Worm (Caenorhabditis elegans) whole organism, L3 larva: ENCODE data around the gene moc-5.

Experiments used
- aly-2 ChIP-seq: fragments of 150-350 bp; optimal IDR thresholded peaks from 2 replicates; lab custom pipeline; 2014; ENCODE audit warnings: missing biosample characterization, missing genetic modification characterization
- ceh-82 ChIP-seq: fragments of 150-350 bp; optimal IDR thresholded peaks from 2 replicates; lab custom pipeline; 2014; ENCODE audit warnings: missing biosample characterization, missing genetic modification characterization
- eor-1 ChIP-seq, 2 experiments: fragments of 150-350 bp; optimal IDR thresholded peaks; 2 replicates each; lab custom pipeline; 2014 to 2018; ENCODE audit warnings: missing biosample characterization in 2 of 2, missing genetic modification characterization in 2 of 2
- fkh-10 ChIP-seq: sonication (generic microtip); optimal IDR thresholded peaks from 2 replicates; lab custom pipeline; 2017; ENCODE audit warnings: missing biosample characterization, missing genetic modification reagents, missing genetic modification characterization
- fos-1 ChIP-seq: fragments of 150-350 bp; optimal IDR thresholded peaks from 2 replicates; lab custom pipeline; 2014; ENCODE audit warnings: missing biosample characterization, missing genetic modification characterization
- lin-15B ChIP-seq: fragments of 150-350 bp; optimal IDR thresholded peaks from 2 replicates; lab custom pipeline; 2014; ENCODE audit warnings: missing biosample characterization, missing genetic modification characterization
- nhr-11 ChIP-seq: fragments of 150-350 bp; optimal IDR thresholded peaks from 2 replicates; lab custom pipeline; 2014; ENCODE audit warnings: missing biosample characterization, missing genetic modification characterization
- nhr-237 ChIP-seq: fragments of 150-350 bp; optimal IDR thresholded peaks from 2 replicates; lab custom pipeline; 2014; ENCODE audit warnings: missing biosample characterization, missing genetic modification characterization
- nhr-28 ChIP-seq: fragments of 150-350 bp; optimal IDR thresholded peaks from 2 replicates; lab custom pipeline; 2014; ENCODE audit warnings: missing biosample characterization, missing genetic modification characterization
- unc-62 ChIP-seq: fragments of 150-350 bp; sonication (generic microtip); optimal IDR thresholded peaks from 4 replicates; lab custom pipeline; 2014; ENCODE audit warnings: missing biosample characterization, missing genetic modification reagents, missing genetic modification characterization

- TF ChIP-seq nhr-237 (tag; lab: Kevin White, UChicago), result no peak
- no peak for TF ChIP-seq aly-2
- no peak for TF ChIP-seq ceh-82 (tag; lab: Kevin White, UChicago)
- TF ChIP-seq nhr-28 (tag; lab: Kevin White, UChicago), result no peak
- no peak for TF ChIP-seq lin-15B (tag; lab: Kevin White, UChicago)
- no peak for TF ChIP-seq fos-1 (tag; lab: Kevin White, UChicago)
- TF ChIP-seq eor-1 (tag; optimal IDR thresholded peaks at IDR 0.05; lab: Kevin White, UChicago), result no peak
- TF ChIP-seq unc-62 (GFP tag; lab: Kevin White, UChicago), result no peak
- TF ChIP-seq fkh-10 (GFP tag; lab: Kevin White, UChicago), result no peak
- TF ChIP-seq nhr-11 (tag; lab: Kevin White, UChicago), result no peak
Measured at ce11 chrX:9527898-9528297, 37.9 kb downstream of the moc-5 start.
